Fruit fly (Drosophila melanogaster) whole organism, wandering third instar larva: Measurements from ENCODE around the gene Tis11.

Source experiments
- Dfd ChIP-seq: fragments of >200 bp; optimal IDR thresholded peaks from 2 replicates; lab custom pipeline; 2017; ENCODE audit warnings: missing biosample characterization, missing genetic modification characterization
- Dif ChIP-seq: fragments of 200-275, 200-300 bp; sonication (Bioruptor generic); optimal IDR thresholded peaks from 2 replicates; lab custom pipeline; 2018; ENCODE audit warnings: missing biosample characterization, missing genetic modification characterization; ENCODE audit not compliant: partially characterized antibody
- GATAd ChIP-seq: sonication (Bioruptor generic); optimal IDR thresholded peaks from 2 replicates; lab custom pipeline; 2016; ENCODE audit warnings: missing biosample characterization, missing genetic modification characterization
- Hr78 ChIP-seq: fragments of >200 bp; optimal IDR thresholded peaks from 2 replicates; lab custom pipeline; 2017; ENCODE audit warnings: missing biosample characterization, missing genetic modification characterization
- Vsx2 ChIP-seq: fragments of 200-300, 225-300 bp; sonication (Bioruptor generic); optimal IDR thresholded peaks from 2 replicates; lab custom pipeline; 2018; ENCODE audit warnings: missing biosample characterization, missing genetic modification characterization; ENCODE audit not compliant: partially characterized antibody
- br ChIP-seq: fragments of 200-800 bp; sonication (Bioruptor generic); optimal IDR thresholded peaks from 2 replicates; lab custom pipeline; 2016; ENCODE audit warnings: missing biosample characterization, missing genetic modification characterization
- foxo ChIP-seq, 2 experiments: fragments of 200-800 bp; sonication (Bioruptor generic); optimal IDR thresholded peaks; 2 replicates in 1 of 2; 3 replicates in 1 of 2; lab custom pipeline; 2016 to 2017; ENCODE audit warnings: missing biosample characterization in 2 of 2, missing genetic modification characterization in 2 of 2
- fru ChIP-seq: fragments of 200-800 bp; sonication (Bioruptor generic); optimal IDR thresholded peaks from 3 replicates; lab custom pipeline; 2016; ENCODE audit warnings: missing biosample characterization, mild to moderate bottlenecking, missing genetic modification characterization
- h ChIP-seq: fragments of 200-800 bp; sonication (Bioruptor generic); optimal IDR thresholded peaks from 3 replicates; lab custom pipeline; 2016; ENCODE audit warnings: missing biosample characterization, mild to moderate bottlenecking, missing genetic modification characterization
- pan ChIP-seq: fragments of >200 bp; optimal IDR thresholded peaks from 2 replicates; lab custom pipeline; 2017
- psq ChIP-seq: fragments of 200-800 bp; sonication (Bioruptor generic); optimal IDR thresholded peaks from 3 replicates; lab custom pipeline; 2017; ENCODE audit warnings: missing biosample characterization, mild to moderate bottlenecking, missing genetic modification characterization, moderate library complexity
- rgr ChIP-seq: fragments of 200-800 bp; sonication (Bioruptor generic); optimal IDR thresholded peaks from 3 replicates; lab custom pipeline; 2016; ENCODE audit warnings: missing biosample characterization, mild to moderate bottlenecking, missing genetic modification characterization
- sv ChIP-seq: fragments of 200-800 bp; sonication (Bioruptor generic); optimal IDR thresholded peaks from 3 replicates; lab custom pipeline; 2016; ENCODE audit warnings: missing biosample characterization, missing genetic modification characterization
- tai ChIP-seq: sonication (Bioruptor generic); optimal IDR thresholded peaks from 2 replicates; lab custom pipeline; 2016; ENCODE audit warnings: missing biosample characterization, missing genetic modification characterization

- TF ChIP-seq sv: no peak
- TF ChIP-seq GATAd (GFP tag; lab: Kevin White, UChicago): no peak
- TF ChIP-seq Hr78 (GFP tag; lab: Kevin White, UChicago): no peak
- TF ChIP-seq h (GFP tag; lab: Kevin White, UChicago): peak; percentile 39
- TF ChIP-seq rgr (GFP tag; lab: Kevin White, UChicago): no peak
- no peak for TF ChIP-seq psq
- TF ChIP-seq Dfd (GFP tag; lab: Kevin White, UChicago): no peak
- no peak for TF ChIP-seq fru (GFP tag; lab: Kevin White, UChicago)
- TF ChIP-seq tai (GFP tag; lab: Kevin White, UChicago): no peak
- TF ChIP-seq foxo (GFP tag; optimal IDR thresholded peaks at IDR 0.05; lab: Kevin White, UChicago): no peak
- TF ChIP-seq Vsx2 (GFP tag; lab: Kevin White, UChicago): no peak
- TF ChIP-seq pan (lab: Kevin White, UChicago): no peak
- no peak for TF ChIP-seq Dif
- no peak for TF ChIP-seq br
Measured at dm6 chrX:12667600-12668250, 8.5 kb downstream of the Tis11 start.
